Worm (Caenorhabditis elegans) whole organism, L3 larva: ENCODE measurements around the gene str-250.

Source experiments
- ama-1 ChIP-seq: fragments of 150-350 bp; optimal IDR thresholded peaks from 2 replicates; lab custom pipeline; 2018
- elt-2 ChIP-seq: sonication (generic microtip); optimal IDR thresholded peaks from 2 replicates; lab custom pipeline; 2016; ENCODE audit warnings: missing genetic modification reagents, mild to moderate bottlenecking, missing genetic modification characterization, missing compliant biosample characterization
- nfya-1 ChIP-seq: sonication (generic microtip); optimal IDR thresholded peaks from 2 replicates; lab custom pipeline; 2017; ENCODE audit warnings: missing genetic modification characterization, mild to moderate bottlenecking, missing compliant biosample characterization, antibody characterized with exemption, moderate library complexity; ENCODE audit not compliant: insufficient read depth
- nhr-11 ChIP-seq: fragments of 150-350 bp; optimal IDR thresholded peaks from 2 replicates; lab custom pipeline; 2014; ENCODE audit warnings: missing biosample characterization, missing genetic modification characterization
- unc-62 ChIP-seq: fragments of 150-350 bp; sonication (generic microtip); optimal IDR thresholded peaks from 4 replicates; lab custom pipeline; 2014; ENCODE audit warnings: missing biosample characterization, missing genetic modification reagents, missing genetic modification characterization
- ztf-11 ChIP-seq: fragments of 150-350 bp; optimal IDR thresholded peaks from 2 replicates; lab custom pipeline; 2014; ENCODE audit warnings: missing biosample characterization, missing genetic modification characterization

ce11 chrV:13960916-13961315 lies 42.5 kb downstream of the str-250 start, which contains the start of gene srh-24:
- TF ChIP-seq ama-1 (lab: Kevin White, UChicago): no peak
- TF ChIP-seq unc-62 (GFP tag; lab: Kevin White, UChicago): no peak
- no peak for TF ChIP-seq ztf-11
- no peak for TF ChIP-seq nhr-11 (tag; lab: Kevin White, UChicago)
- no peak for TF ChIP-seq elt-2
- TF ChIP-seq nfya-1 (tag; lab: Kevin White, UChicago): no peak
